Fruit fly (Drosophila melanogaster): ENCODE measurements around the gene Orc5.

Gene Orc5

dm6 chr2L:13833058-13833457, 3.4 kb downstream of the Orc5 start, which contains the start of the genes GatC, PolG2 and Polr2C (continued):
- TF ChIP-seq ash1 (GFP tag; optimal IDR thresholded peaks at IDR 0.05) (no peak), Mrtf (GFP tag; IDR thresholded peaks at IDR 0.05) (no peak), lola (GFP tag; optimal IDR thresholded peaks at IDR 0.05) (peak in 1 of 3 experiments; percentile 39), bigmax (GFP tag; optimal IDR thresholded peaks at IDR 0.05) (no peak), Gug (GFP tag; IDR thresholded peaks at IDR 0.05) (no peak; the same call in 3 of the 4 replicates), CG7839 (tag; optimal IDR thresholded peaks at IDR 0.05) (no peak), zen (tag; optimal IDR thresholded peaks at IDR 0.05) (no peak), bab2 (GFP tag; optimal IDR thresholded peaks at IDR 0.05) (peak; percentile 41), Hmr (GFP tag; optimal IDR thresholded peaks at IDR 0.05) (no peak), CG17829 (tag; optimal IDR thresholded peaks at IDR 0.05) (peak; percentile 53), CG12219 (GFP tag; optimal IDR thresholded peaks at IDR 0.05) (no peak), D19A (tag; optimal IDR thresholded peaks at IDR 0.05) (no peak), aop (GFP tag; IDR thresholded peaks at IDR 0.05) (no peak), Dll (GFP tag; IDR thresholded peaks at IDR 0.05; ENCODE audit: partially characterized antibody) (peak; percentile 80), vnd (GFP tag; IDR thresholded peaks at IDR 0.05; ENCODE audit: partially characterized antibody) (peak; percentile 82), B-H2 (GFP tag; optimal IDR thresholded peaks at IDR 0.05) (peak; percentile 22), MTF-1 (GFP tag; optimal IDR thresholded peaks at IDR 0.05; ENCODE audit: borderline replicate concordance) (no peak), CG7987 (GFP tag; optimal IDR thresholded peaks at IDR 0.05) (no peak), stc (GFP tag; IDR thresholded peaks at IDR 0.05) (no peak), onecut (GFP tag; IDR thresholded peaks at IDR 0.05) (no peak), caup (GFP tag; optimal IDR thresholded peaks at IDR 0.05; ENCODE audit: severe bottlenecking) (no peak), p53 (GFP tag; optimal IDR thresholded peaks at IDR 0.05) (no peak), Dfd (GFP tag; optimal IDR thresholded peaks at IDR 0.05) (no peak), br (optimal IDR thresholded peaks at IDR 0.05) (no peak), salm (tag; optimal IDR thresholded peaks at IDR 0.05) (no peak), HHEX (GFP tag; optimal IDR thresholded peaks at IDR 0.05) (no peak), Taf1 (GFP tag; IDR thresholded peaks at IDR 0.05) (no peak), CG12299 (tag; optimal IDR thresholded peaks at IDR 0.05) (peak; percentile 64), CG4730 (GFP tag; IDR thresholded peaks at IDR 0.05) (no peak), CG3065 (GFP tag; optimal IDR thresholded peaks at IDR 0.05) (no peak), CG7786 (GFP tag; optimal IDR thresholded peaks at IDR 0.05) (peak; percentile 7), CG4820 (GFP tag; optimal IDR thresholded peaks at IDR 0.05) (no peak), sug (tag; optimal IDR thresholded peaks at IDR 0.05) (peak; percentile 52), CG11504 (tag; optimal IDR thresholded peaks at IDR 0.05) (no peak), trh (GFP tag; optimal IDR thresholded peaks at IDR 0.05) (no peak), Hsf (GFP tag; optimal IDR thresholded peaks at IDR 0.05) (peak; percentile 37), tgo (GFP tag; IDR thresholded peaks at IDR 0.05) (peak; percentile 38; the same call in 1 of the 3 replicates), ara (GFP tag; IDR thresholded peaks at IDR 0.05) (no peak), Max (GFP tag; optimal IDR thresholded peaks at IDR 0.05) (peak; percentile 2), Fer3 (tag; optimal IDR thresholded peaks at IDR 0.05) (no peak), pzg (GFP tag; optimal IDR thresholded peaks at IDR 0.05) (peak; percentile 72), CG18476 (GFP tag; optimal IDR thresholded peaks at IDR 0.05) (no peak), odd (GFP tag; optimal IDR thresholded peaks at IDR 0.05) (no peak), H2.0 (GFP tag; IDR thresholded peaks at IDR 0.05) (peak; percentile 31; the same call in 1 of the 2 replicates), Stat92E (GFP tag; optimal IDR thresholded peaks at IDR 0.05) (peak in 1 of 3 experiments; percentile 52), dati (GFP tag; IDR thresholded peaks at IDR 0.05) (no peak), CG1603 (tag; optimal IDR thresholded peaks at IDR 0.05) (peak; percentile 65), CG9817 (tag; optimal IDR thresholded peaks at IDR 0.05) (peak; percentile 40), pan (optimal IDR thresholded peaks at IDR 0.05) (no peak), pan (GFP tag; optimal IDR thresholded peaks at IDR 0.05 in 1 of 2, IDR thresholded peaks at IDR 0.05 in 1 of 2) (no peak), ase (GFP tag; IDR thresholded peaks at IDR 0.05) (no peak)

All from whole organism, embryonic.